Fruit fly (Drosophila melanogaster) whole organism, pupa: ENCODE data around the gene Kebab.

Source experiments
- CG10348 ChIP-seq: fragments of 200-800 bp; sonication (Bioruptor generic); IDR thresholded peaks from 2 replicates; pipeline ENCODE4 v1.3.6; 2022; ENCODE audit warnings: missing biosample characterization, missing genetic modification characterization
- CG12605 ChIP-seq: fragments of 200-800 bp; sonication (Bioruptor generic); IDR thresholded peaks from 2 replicates; pipeline ENCODE4 v1.3.6; 2022; ENCODE audit warnings: missing biosample characterization, missing genetic modification characterization
- CG13204 ChIP-seq: fragments of 200-800 bp; sonication (Bioruptor generic); optimal IDR thresholded peaks from 2 replicates; lab custom pipeline; 2018; ENCODE audit warnings: missing biosample characterization, mild to moderate bottlenecking, missing genetic modification characterization, moderate library complexity
- CG14655 ChIP-seq: fragments of 200-800 bp; sonication (Bioruptor generic); optimal IDR thresholded peaks from 3 replicates; lab custom pipeline; 2017; ENCODE audit warnings: mild to moderate bottlenecking, missing biosample characterization, missing genetic modification reagents, missing genetic modification characterization
- CG15710 ChIP-seq: fragments of 200-800 bp; sonication (Bioruptor generic); optimal IDR thresholded peaks from 2 replicates; lab custom pipeline; 2018; ENCODE audit warnings: missing biosample characterization, mild to moderate bottlenecking, missing genetic modification characterization, moderate library complexity
- CG17806 ChIP-seq: fragments of 200-800 bp; sonication (Bioruptor generic); optimal IDR thresholded peaks from 2 replicates; lab custom pipeline; 2018; ENCODE audit warnings: missing biosample characterization, mild to moderate bottlenecking, missing genetic modification characterization, moderate library complexity
- CG32121 ChIP-seq: fragments of 200-800 bp; sonication (Bioruptor generic); IDR thresholded peaks from 2 replicates; pipeline ENCODE4 v1.3.6; 2022; ENCODE audit warnings: missing biosample characterization, missing genetic modification characterization
- CG34367 ChIP-seq: fragments of 200-800 bp; sonication (Bioruptor generic); optimal IDR thresholded peaks from 2 replicates; lab custom pipeline; 2018; ENCODE audit warnings: missing biosample characterization, mild to moderate bottlenecking, missing genetic modification characterization
- CG4496 ChIP-seq: fragments of 200-800 bp; sonication (Bioruptor generic); IDR thresholded peaks from 3 replicates; pipeline ENCODE4 v1.3.6; 2022; ENCODE audit warnings: missing biosample characterization, missing genetic modification characterization
- CG8159 ChIP-seq: fragments of 200-800 bp; sonication (Bioruptor generic); optimal IDR thresholded peaks from 3 replicates; lab custom pipeline; 2018; ENCODE audit warnings: missing biosample characterization, mild to moderate bottlenecking, missing genetic modification characterization, moderate library complexity
- CG8301 ChIP-seq: fragments of 200-800 bp; sonication (Bioruptor generic); optimal IDR thresholded peaks from 2 replicates; lab custom pipeline; 2018; ENCODE audit warnings: missing biosample characterization, mild to moderate bottlenecking, missing genetic modification characterization
- CG9948 ChIP-seq: fragments of 200-800 bp; sonication (Bioruptor generic); optimal IDR thresholded peaks from 2 replicates; lab custom pipeline; 2018; ENCODE audit warnings: missing biosample characterization, mild to moderate bottlenecking, missing genetic modification characterization, moderate library complexity
- D1 ChIP-seq: fragments of 200-800 bp; sonication (Bioruptor generic); optimal IDR thresholded peaks from 2 replicates; lab custom pipeline; 2018; ENCODE audit warnings: missing biosample characterization, mild to moderate bottlenecking, missing genetic modification characterization, moderate library complexity
- EcR ChIP-seq: fragments of 200-800 bp; sonication (Bioruptor generic); optimal IDR thresholded peaks from 3 replicates; lab custom pipeline; 2019; ENCODE audit warnings: missing biosample characterization, missing genetic modification characterization, mild to moderate bottlenecking, moderate library complexity, missing genetic modification reagents
- Ets98B ChIP-seq: fragments of 200-800 bp; sonication (Bioruptor generic); IDR thresholded peaks from 2 replicates; pipeline ENCODE4 v1.3.6; 2022; ENCODE audit warnings: missing biosample characterization, missing genetic modification characterization
- Pif1A ChIP-seq: fragments of 200-800 bp; sonication (Bioruptor generic); optimal IDR thresholded peaks from 3 replicates; lab custom pipeline; 2016; ENCODE audit warnings: missing biosample characterization, missing genetic modification characterization
- Pif1B ChIP-seq: fragments of 200-800 bp; sonication (Bioruptor generic); optimal IDR thresholded peaks from 3 replicates; lab custom pipeline; 2016; ENCODE audit warnings: missing biosample characterization, missing genetic modification characterization
- Snoo ChIP-seq: fragments of 200-800 bp; sonication (Bioruptor generic); optimal IDR thresholded peaks from 3 replicates; lab custom pipeline; 2017; ENCODE audit warnings: missing biosample characterization, mild to moderate bottlenecking, missing genetic modification characterization, inconsistent platforms
- fd96Ca ChIP-seq: fragments of 200-800 bp; sonication (Bioruptor generic); IDR thresholded peaks from 3 replicates; pipeline ENCODE4 v1.3.6; 2022; ENCODE audit warnings: missing biosample characterization, missing genetic modification characterization
- gl ChIP-seq: fragments of 200-800 bp; sonication (Bioruptor generic); optimal IDR thresholded peaks from 2 replicates; lab custom pipeline; 2018; ENCODE audit warnings: missing biosample characterization, mild to moderate bottlenecking, missing genetic modification characterization
- rn ChIP-seq: fragments of 200-800 bp; sonication (Bioruptor generic); IDR thresholded peaks from 2 replicates; pipeline ENCODE4 v1.3.6; 2022; ENCODE audit warnings: missing biosample characterization, missing genetic modification characterization

Kebab gene

dm6 chr2L:2045265-2045664 lies at the start of gene Kebab:
TSS of gene Kebab (plus strand) at chr2L:2045494.
- TF ChIP-seq CG32121 (GFP tag; lab: Robert Waterston, UW) (no peak), Pif1A (no peak), Ets98B (no peak), rn (no peak), CG12605 (no peak)
- TF ChIP-seq, all 21 proteins: peak for 0

dm6 chr2L:2006082-2006669 lies 39.1 kb upstream of the Kebab start, which contains the start of gene CG33543:
TSS of gene CG33543 (minus strand) at chr2L:2006313.
- TF ChIP-seq gl (no peak), CG9948 (tag; lab: Kevin White, UChicago) (no peak), CG4496 (GFP tag; lab: Robert Waterston, UW) (no peak), CG32121 (GFP tag; lab: Robert Waterston, UW) (no peak)

dm6 chr2L:2007093-2007492 lies 38.2 kb upstream of the Kebab start, which contains the start of gene CG15353:
TSS of gene CG15353 (minus strand) at chr2L:2007193.
- TF ChIP-seq CG32121 (GFP tag; lab: Robert Waterston, UW) = no peak
- no peak for TF ChIP-seq CG34367 (tag; lab: Kevin White, UChicago)
- TF ChIP-seq CG14655 (GFP tag; lab: Kevin White, UChicago) = no peak
- no peak for TF ChIP-seq CG12605
- no peak for TF ChIP-seq D1 (tag; lab: Kevin White, UChicago)
- no peak for TF ChIP-seq Ets98B
- TF ChIP-seq Pif1B (GFP tag; lab: Kevin White, UChicago) = no peak
- no peak for TF ChIP-seq CG8159 (tag; lab: Kevin White, UChicago)
- no peak for TF ChIP-seq gl
- no peak for TF ChIP-seq fd96Ca (GFP tag; lab: Robert Waterston, UW)
- no peak for TF ChIP-seq CG17806 (tag; lab: Kevin White, UChicago)
- TF ChIP-seq EcR = no peak
- no peak for TF ChIP-seq Pif1A
- no peak for TF ChIP-seq CG4496 (GFP tag; lab: Robert Waterston, UW)

- TF ChIP-seq CG4496 (GFP tag; lab: Robert Waterston, UW) = no peak
- TF ChIP-seq CG13204 (GFP tag; lab: Kevin White, UChicago) = no peak
- TF ChIP-seq EcR = no peak
- TF ChIP-seq CG8159 (tag; lab: Kevin White, UChicago) = no peak
- TF ChIP-seq CG32121 (GFP tag; lab: Robert Waterston, UW) = no peak
- TF ChIP-seq fd96Ca (GFP tag; lab: Robert Waterston, UW) = no peak
- no peak for TF ChIP-seq Snoo
- TF ChIP-seq CG12605 = no peak
- TF ChIP-seq CG15710 = no peak
- TF ChIP-seq rn = no peak
- no peak for TF ChIP-seq CG9948 (tag; lab: Kevin White, UChicago)
- TF ChIP-seq CG17806 (tag; lab: Kevin White, UChicago) = no peak
- no peak for TF ChIP-seq CG14655 (GFP tag; lab: Kevin White, UChicago)
- no peak for TF ChIP-seq Pif1B (GFP tag; lab: Kevin White, UChicago)
- TF ChIP-seq gl = no peak
- no peak for TF ChIP-seq CG34367 (tag; lab: Kevin White, UChicago)
- TF ChIP-seq, all 21 proteins: peak for 0
Measured at dm6 chr2L:2008114-2008513, 37.2 kb upstream of the Kebab start, which contains the start of gene Nplp4. TSS of gene Nplp4 (plus strand) at chr2L:2008414.

- peak; percentile 9 for TF ChIP-seq D1 (tag; lab: Kevin White, UChicago)
- TF ChIP-seq CG8301 (tag; lab: Kevin White, UChicago) = no peak
- TF ChIP-seq, all 21 proteins: peak for 1
Measured at dm6 chr2L:2008980-2009954, 36.0 kb upstream of the Kebab start, which contains the start of gene CG4238. TSS of gene CG4238 (plus strand) at chr2L:2009859.

- TF ChIP-seq Pif1A (no peak), CG8301 (tag; lab: Kevin White, UChicago) (no peak), CG32121 (GFP tag; lab: Robert Waterston, UW) (no peak), fd96Ca (GFP tag; lab: Robert Waterston, UW) (no peak), rn (no peak), CG12605 (no peak)
Measured at dm6 chr2L:2010335-2011061, 34.8 kb upstream of the Kebab start.

dm6 chr2L:2011430-2011829 lies 33.9 kb upstream of the Kebab start:
- TF ChIP-seq rn (no peak), CG17806 (tag; lab: Kevin White, UChicago) (no peak), CG32121 (GFP tag; lab: Robert Waterston, UW) (no peak), Snoo (no peak), CG34367 (tag; lab: Kevin White, UChicago) (no peak), CG8159 (tag; lab: Kevin White, UChicago) (no peak), CG15710 (no peak), CG10348 (GFP tag; lab: Robert Waterston, UW) (no peak), Pif1A (no peak), CG14655 (GFP tag; lab: Kevin White, UChicago) (no peak), D1 (tag; lab: Kevin White, UChicago) (no peak), EcR (no peak), CG12605 (no peak), Ets98B (no peak), gl (no peak), CG9948 (tag; lab: Kevin White, UChicago) (no peak), CG4496 (GFP tag; lab: Robert Waterston, UW) (no peak)
